Worm (Caenorhabditis elegans) whole organism, late embryonic: Measurements from ENCODE around the gene F59A6.2.

Experiments
- C08G9.2 ChIP-seq: sonication (generic microtip); optimal IDR thresholded peaks from 2 replicates; lab custom pipeline; 2016; ENCODE audit warnings: mild to moderate bottlenecking, missing genetic modification characterization, moderate library complexity, missing compliant biosample characterization
- C38D4.7 ChIP-seq: fragments of 200-800 bp; sonication (Bioruptor generic); optimal IDR thresholded peaks from 2 replicates; lab custom pipeline; 2018; ENCODE audit warnings: mild to moderate bottlenecking, missing genetic modification characterization, moderate library complexity, missing compliant biosample characterization
- F13H6.1 ChIP-seq: sonication (generic microtip); optimal IDR thresholded peaks from 2 replicates; lab custom pipeline; 2016; ENCODE audit warnings: missing genetic modification characterization, missing compliant biosample characterization
- K02D7.2 ChIP-seq: sonication (generic microtip); optimal IDR thresholded peaks from 2 replicates; lab custom pipeline; 2017; ENCODE audit warnings: mild to moderate bottlenecking, missing genetic modification characterization, missing compliant biosample characterization
- T23F11.4 ChIP-seq: fragments of 200-800 bp; sonication (Bioruptor generic); optimal IDR thresholded peaks from 2 replicates; lab custom pipeline; 2018; ENCODE audit warnings: mild to moderate bottlenecking, missing genetic modification characterization, missing compliant biosample characterization
- ahr-1 ChIP-seq: sonication (generic microtip); optimal IDR thresholded peaks from 2 replicates; lab custom pipeline; 2016; ENCODE audit warnings: missing genetic modification characterization, missing compliant biosample characterization
- ceh-14 ChIP-seq: sonication (generic microtip); optimal IDR thresholded peaks from 2 replicates; lab custom pipeline; 2016; ENCODE audit warnings: missing genotype, missing genetic modification characterization, missing compliant biosample characterization
- ceh-31 ChIP-seq: sonication (generic microtip); optimal IDR thresholded peaks from 2 replicates; lab custom pipeline; 2016; ENCODE audit warnings: missing genetic modification characterization, missing compliant biosample characterization
- ceh-45 ChIP-seq: fragments of 200-800 bp; sonication (Bioruptor generic); IDR thresholded peaks from 2 replicates; pipeline ENCODE4 v1.3.6; 2022; ENCODE audit warnings: missing genetic modification reagents, missing genetic modification characterization, missing compliant biosample characterization
- ceh-6 ChIP-seq: fragments of 200-800 bp; sonication (Bioruptor generic); optimal IDR thresholded peaks from 2 replicates; lab custom pipeline; 2018; ENCODE audit warnings: mild to moderate bottlenecking, missing genetic modification characterization, missing compliant biosample characterization
- che-1 ChIP-seq: sonication (generic microtip); optimal IDR thresholded peaks from 2 replicates; lab custom pipeline; 2016; ENCODE audit warnings: mild to moderate bottlenecking, missing genetic modification characterization, missing compliant biosample characterization
- dmd-4 ChIP-seq: sonication (generic microtip); optimal IDR thresholded peaks from 2 replicates; lab custom pipeline; 2016; ENCODE audit warnings: borderline replicate concordance, missing genetic modification characterization, missing compliant biosample characterization
- dve-1 ChIP-seq: sonication (generic microtip); optimal IDR thresholded peaks from 2 replicates; lab custom pipeline; 2017; ENCODE audit warnings: antibody characterized with exemption, mild to moderate bottlenecking, missing genetic modification characterization, missing compliant biosample characterization
- elt-2 ChIP-seq: sonication (generic microtip); optimal IDR thresholded peaks from 2 replicates; lab custom pipeline; 2016; ENCODE audit warnings: missing genetic modification reagents, missing genetic modification characterization, missing compliant biosample characterization
- ets-4 ChIP-seq: sonication (generic microtip); optimal IDR thresholded peaks from 2 replicates; lab custom pipeline; 2016; ENCODE audit warnings: missing genetic modification characterization, missing compliant biosample characterization
- eyg-1 ChIP-seq: sonication (generic microtip); optimal IDR thresholded peaks from 2 replicates; lab custom pipeline; 2016; ENCODE audit warnings: missing genotype, missing genetic modification characterization, missing compliant biosample characterization
- fkh-10 ChIP-seq: fragments of 150-350 bp; optimal IDR thresholded peaks from 2 replicates; lab custom pipeline; 2014; ENCODE audit warnings: missing biosample characterization, missing genetic modification reagents, missing genetic modification characterization
- fkh-6 ChIP-seq: sonication (generic microtip); optimal IDR thresholded peaks from 2 replicates; lab custom pipeline; 2016; ENCODE audit warnings: missing genetic modification characterization, missing compliant biosample characterization
- gmeb-2 ChIP-seq: sonication (generic microtip); optimal IDR thresholded peaks from 2 replicates; lab custom pipeline; 2016; ENCODE audit warnings: missing genetic modification characterization, inconsistent platforms, missing compliant biosample characterization
- hlh-13 ChIP-seq: fragments of 200-800 bp; sonication (Bioruptor generic); optimal IDR thresholded peaks from 2 replicates; lab custom pipeline; 2018; ENCODE audit warnings: mild to moderate bottlenecking, missing genetic modification characterization, missing compliant biosample characterization
- hlh-8 ChIP-seq: sonication (generic microtip); optimal IDR thresholded peaks from 2 replicates; lab custom pipeline; 2016; ENCODE audit warnings: missing genotype, missing genetic modification characterization, missing compliant biosample characterization
- madf-2 ChIP-seq: sonication (generic microtip); optimal IDR thresholded peaks from 2 replicates; lab custom pipeline; 2017; ENCODE audit warnings: missing genetic modification characterization, missing compliant biosample characterization
- mec-3 ChIP-seq: sonication (generic microtip); optimal IDR thresholded peaks from 2 replicates; lab custom pipeline; 2016; ENCODE audit warnings: borderline replicate concordance, missing genetic modification characterization, missing compliant biosample characterization
- nfya-1 ChIP-seq: sonication (generic microtip); optimal IDR thresholded peaks from 2 replicates; lab custom pipeline; 2017; ENCODE audit warnings: missing genetic modification characterization, mild to moderate bottlenecking, missing compliant biosample characterization, antibody characterized with exemption, moderate library complexity
- npax-4 ChIP-seq: sonication (generic microtip); optimal IDR thresholded peaks from 2 replicates; lab custom pipeline; 2016; ENCODE audit warnings: missing genetic modification characterization, missing compliant biosample characterization
- pax-1 ChIP-seq: fragments of 150-350 bp; optimal IDR thresholded peaks from 2 replicates; lab custom pipeline; 2014; ENCODE audit warnings: missing biosample characterization, missing genetic modification characterization
- pha-2 ChIP-seq: sonication (generic microtip); optimal IDR thresholded peaks from 2 replicates; lab custom pipeline; 2017; ENCODE audit warnings: mild to moderate bottlenecking, missing genetic modification characterization, missing compliant biosample characterization
- pros-1 ChIP-seq: fragments of 150-350 bp; optimal IDR thresholded peaks from 2 replicates; lab custom pipeline; 2014; ENCODE audit warnings: missing biosample characterization, missing genetic modification reagents, missing genetic modification characterization
- rnt-1 ChIP-seq: sonication (generic microtip); optimal IDR thresholded peaks from 2 replicates; lab custom pipeline; 2016; ENCODE audit warnings: missing genetic modification characterization, missing compliant biosample characterization
- sdc-2 ChIP-seq: sonication (generic microtip); optimal IDR thresholded peaks from 2 replicates; lab custom pipeline; 2016; ENCODE audit warnings: missing genotype, missing genetic modification characterization, missing compliant biosample characterization
- syd-9 ChIP-seq: sonication (generic microtip); optimal IDR thresholded peaks from 2 replicates; lab custom pipeline; 2016; ENCODE audit warnings: mild to moderate bottlenecking, missing genetic modification characterization, moderate library complexity, missing compliant biosample characterization
- tbx-2 ChIP-seq: sonication (generic microtip); optimal IDR thresholded peaks from 2 replicates; lab custom pipeline; 2016; ENCODE audit warnings: missing genetic modification characterization, missing compliant biosample characterization
- tbx-7 ChIP-seq: sonication (generic microtip); optimal IDR thresholded peaks from 2 replicates; lab custom pipeline; 2016; ENCODE audit warnings: missing genotype, missing genetic modification characterization, missing compliant biosample characterization
- ttx-3 ChIP-seq: sonication (generic microtip); optimal IDR thresholded peaks from 2 replicates; lab custom pipeline; 2016; ENCODE audit warnings: missing genetic modification reagents, missing genetic modification characterization, missing compliant biosample characterization
- unc-3 ChIP-seq, 2 experiments: fragments of 200-800 bp in 1 of 2; sonication (Bioruptor generic) in 1 of 2; sonication (generic microtip) in 1 of 2; conservative IDR thresholded peaks in 1 of 2; optimal IDR thresholded peaks in 1 of 2; 2 replicates each; pipeline versions ENCODE4 v1.3.6 to Lab custom; 2016 to 2022; ENCODE audit warnings: missing compliant biosample characterization in 2 of 2, missing genetic modification characterization in 2 of 2, missing genetic modification reagents in 1 of 2
- unc-42 ChIP-seq: sonication (generic microtip); optimal IDR thresholded peaks from 2 replicates; lab custom pipeline; 2016; ENCODE audit warnings: missing genotype, missing genetic modification characterization, missing compliant biosample characterization
- unc-55 ChIP-seq: sonication (generic microtip); optimal IDR thresholded peaks from 2 replicates; lab custom pipeline; 2017; ENCODE audit warnings: missing biosample characterization, missing genetic modification reagents, missing genetic modification characterization
- unc-86 ChIP-seq: sonication (generic microtip); optimal IDR thresholded peaks from 2 replicates; lab custom pipeline; 2016; ENCODE audit warnings: missing genetic modification characterization, missing compliant biosample characterization
- zip-5 ChIP-seq: sonication (generic microtip); optimal IDR thresholded peaks from 2 replicates; lab custom pipeline; 2016; ENCODE audit warnings: missing genetic modification characterization, missing compliant biosample characterization

The F59A6.2 gene

ce11 chrII:4998657-4999056, 15.8 kb upstream of the F59A6.2 start, which contains the start of gene F59A6.11:
Gene F59A6.11 (minus strand): TSS chrII:4998757.
- TF ChIP-seq hlh-13 (GFP tag; lab: Kevin White, UChicago) = no peak
- TF ChIP-seq pros-1 = no peak
- no peak for TF ChIP-seq F13H6.1
- no peak for TF ChIP-seq pha-2
- TF ChIP-seq K02D7.2 (tag; lab: Kevin White, UChicago) = no peak
- TF ChIP-seq madf-2 (tag; lab: Kevin White, UChicago) = no peak
- TF ChIP-seq C38D4.7 (GFP tag; lab: Kevin White, UChicago) = no peak
- TF ChIP-seq dve-1 (tag; lab: Kevin White, UChicago) = no peak
- no peak for TF ChIP-seq hlh-8 (tag; lab: Kevin White, UChicago)
- no peak for TF ChIP-seq fkh-6 (tag; lab: Kevin White, UChicago)
- TF ChIP-seq C08G9.2 (tag; lab: Kevin White, UChicago) = no peak
- no peak for TF ChIP-seq gmeb-2
- no peak for TF ChIP-seq ets-4 (tag; lab: Kevin White, UChicago)
- TF ChIP-seq ceh-6 (GFP tag; lab: Kevin White, UChicago) = no peak

ce11 chrII:4999122-4999521, 15.4 kb upstream of the F59A6.2 start, which contains the start of gene citk-2:
Gene citk-2 (plus strand): TSS chrII:4999520.
- no peak for TF ChIP-seq dmd-4 (tag; lab: Kevin White, UChicago)
- peak; percentile 77 for TF ChIP-seq unc-42 (tag; lab: Kevin White, UChicago)
- TF ChIP-seq ahr-1 (tag; lab: Kevin White, UChicago) = no peak
- TF ChIP-seq rnt-1 (tag; lab: Kevin White, UChicago) = peak; percentile 20
- TF ChIP-seq sdc-2 (tag; lab: Kevin White, UChicago) = peak; percentile 31
- TF ChIP-seq tbx-2 (tag; lab: Kevin White, UChicago) = peak; percentile 9
- TF ChIP-seq T23F11.4 (GFP tag; lab: Kevin White, UChicago) = no peak
- no peak for TF ChIP-seq mec-3
- no peak for TF ChIP-seq eyg-1 (tag; lab: Kevin White, UChicago)
- TF ChIP-seq dve-1 (tag; lab: Kevin White, UChicago) = peak; percentile 39
- TF ChIP-seq ets-4 (tag; lab: Kevin White, UChicago) = peak; percentile 26
- no peak for TF ChIP-seq hlh-8 (tag; lab: Kevin White, UChicago)
- TF ChIP-seq elt-2 (tag; lab: Kevin White, UChicago) = no peak
- peak; percentile 1 for TF ChIP-seq ceh-14 (tag; lab: Kevin White, UChicago)
- peak; percentile 86 for TF ChIP-seq nfya-1 (tag; lab: Kevin White, UChicago)
- no peak for TF ChIP-seq gmeb-2
- peak; percentile 73 for TF ChIP-seq ceh-31 (tag; lab: Kevin White, UChicago)
- peak; percentile 21 for TF ChIP-seq pros-1
- peak; percentile 61 for TF ChIP-seq unc-55 (GFP tag; lab: Kevin White, UChicago)
- no peak for TF ChIP-seq che-1
- TF ChIP-seq zip-5 = no peak
- no peak for TF ChIP-seq unc-3 (GFP tag; conservative IDR thresholded peaks at IDR 0.05; lab: Robert Waterston, UW)
- no peak for TF ChIP-seq unc-3 (tag; optimal IDR thresholded peaks at IDR 0.05; lab: Kevin White, UChicago)
- no peak for TF ChIP-seq fkh-6 (tag; lab: Kevin White, UChicago)
- TF ChIP-seq, all 69 proteins: peak for 11

- TF ChIP-seq ceh-31 (tag; lab: Kevin White, UChicago) = no peak
- TF ChIP-seq rnt-1 (tag; lab: Kevin White, UChicago) = no peak
- TF ChIP-seq hlh-13 (GFP tag; lab: Kevin White, UChicago) = no peak
- TF ChIP-seq K02D7.2 (tag; lab: Kevin White, UChicago) = no peak
- no peak for TF ChIP-seq npax-4 (tag; lab: Kevin White, UChicago)
- no peak for TF ChIP-seq madf-2 (tag; lab: Kevin White, UChicago)
- no peak for TF ChIP-seq C38D4.7 (GFP tag; lab: Kevin White, UChicago)
- no peak for TF ChIP-seq unc-86
- no peak for TF ChIP-seq che-1
- no peak for TF ChIP-seq ttx-3 (tag; lab: Kevin White, UChicago)
- TF ChIP-seq tbx-7 (tag; lab: Kevin White, UChicago) = no peak
Observed at ce11 chrII:5001866-5002265, 12.6 kb upstream of the F59A6.2 start.

- TF ChIP-seq sdc-2 (tag; lab: Kevin White, UChicago) (no peak), unc-3 (GFP tag; conservative IDR thresholded peaks at IDR 0.05; lab: Robert Waterston, UW) (no peak), unc-3 (tag; optimal IDR thresholded peaks at IDR 0.05; lab: Kevin White, UChicago) (no peak), fkh-6 (tag; lab: Kevin White, UChicago) (no peak), gmeb-2 (no peak), fkh-10 (no peak), syd-9 (no peak), nfya-1 (tag; lab: Kevin White, UChicago) (no peak), pax-1 (tag; lab: Kevin White, UChicago) (no peak), eyg-1 (tag; lab: Kevin White, UChicago) (no peak), ceh-45 (no peak), npax-4 (tag; lab: Kevin White, UChicago) (no peak)
Observed at ce11 chrII:5003660-5004059, 10.8 kb upstream of the F59A6.2 start, which contains the start of gene F59A6.10. Gene F59A6.10 (plus strand): TSS chrII:5003960.
